Worm (Caenorhabditis elegans): ENCODE results near the gene K08H2.5.

DNA sequence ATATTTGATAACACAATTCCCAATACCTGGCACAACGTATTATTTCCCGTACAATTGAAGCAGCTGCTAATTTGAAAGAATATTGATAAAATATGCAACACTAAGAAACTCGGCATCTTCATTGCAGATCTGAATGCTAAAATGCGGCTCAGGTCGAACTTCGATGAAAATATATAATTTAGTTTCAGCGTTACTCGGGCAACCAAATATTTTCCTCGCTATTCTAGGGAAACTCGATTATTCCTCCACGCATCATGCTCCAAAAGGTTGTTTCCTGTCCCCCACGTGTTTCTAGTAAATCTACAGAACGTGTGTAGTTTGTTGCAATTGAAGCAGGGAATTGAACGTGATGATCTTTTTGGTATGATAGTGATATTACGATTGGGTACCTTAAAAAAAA, 7.0 kb upstream of the K08H2.5 start:
- TF ChIP-seq hlh-6 (tag; optimal IDR thresholded peaks at IDR 0.05) (no peak), ceh-24 (tag; optimal IDR thresholded peaks at IDR 0.05) (no peak), dve-1 (tag; optimal IDR thresholded peaks at IDR 0.05) (no peak), fkh-10 (GFP tag; optimal IDR thresholded peaks at IDR 0.05) (no peak), pha-4 (tag; optimal IDR thresholded peaks at IDR 0.05) (no peak), ceh-14 (tag; optimal IDR thresholded peaks at IDR 0.05) (no peak), ceh-34 (tag; optimal IDR thresholded peaks at IDR 0.05) (no peak), unc-55 (GFP tag; optimal IDR thresholded peaks at IDR 0.05) (no peak), K02D7.2 (tag; optimal IDR thresholded peaks at IDR 0.05) (no peak), fax-1 (tag; optimal IDR thresholded peaks at IDR 0.05) (no peak), zip-5 (tag; optimal IDR thresholded peaks at IDR 0.05) (no peak), unc-86 (tag; optimal IDR thresholded peaks at IDR 0.05) (no peak), pax-1 (tag; optimal IDR thresholded peaks at IDR 0.05) (no peak)
